Fruit fly (Drosophila melanogaster) ovary, adult (tissue): ENCODE results near the gene CG15186.

Source experiments
- CG17801 ChIP-seq: fragments of 200-800 bp; optimal IDR thresholded peaks from 2 replicates; lab custom pipeline; 2019; ENCODE audit warnings: missing biosample characterization, mild to moderate bottlenecking, missing genetic modification characterization, moderate library complexity; ENCODE audit not compliant: partially characterized antibody

Gene CG15186

DNA sequence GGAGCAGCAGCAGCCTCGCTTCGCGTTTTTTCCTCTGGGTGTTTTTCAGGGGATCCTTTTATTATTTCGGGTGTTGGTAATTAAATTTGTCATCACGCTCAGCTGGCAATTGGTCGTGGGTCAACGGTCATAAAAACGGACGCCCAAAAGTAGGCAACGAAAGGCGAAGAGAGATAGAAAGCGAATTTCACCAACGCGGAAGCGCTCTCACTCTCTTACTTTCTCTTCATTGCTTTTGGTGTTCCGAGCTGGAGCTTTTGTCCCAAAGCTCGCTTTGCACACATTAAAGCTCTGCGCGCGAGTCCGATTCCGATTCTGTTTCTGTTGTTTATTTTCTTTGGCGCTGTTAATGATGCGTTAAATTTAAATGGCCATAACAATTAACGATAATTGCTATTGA lies 3.7 kb upstream of the CG15186 start:
- no peak for TF ChIP-seq CG17801 (GFP tag; lab: Kevin White, UChicago)

DNA sequence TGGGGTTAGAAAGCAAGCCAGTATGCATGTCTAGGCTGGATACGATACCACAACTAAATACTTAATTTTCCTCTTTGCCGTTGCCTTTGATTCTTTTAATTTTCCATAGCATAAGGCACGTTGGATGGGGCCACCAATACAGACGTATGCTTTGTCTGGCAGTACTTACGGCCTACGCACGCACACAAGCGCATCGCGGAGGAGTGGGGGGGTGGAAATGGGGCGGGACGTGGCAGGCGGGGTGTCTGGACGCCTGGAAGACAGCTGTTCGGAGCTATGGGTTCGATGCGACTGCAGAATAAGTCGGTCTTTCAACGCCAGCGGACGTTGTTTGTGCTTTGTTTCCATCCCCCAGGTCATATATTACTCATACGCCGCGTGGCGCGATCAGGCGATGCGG lies 1.7 kb upstream of the CG15186 start:
- no peak for TF ChIP-seq CG17801 (GFP tag; lab: Kevin White, UChicago)

DNA sequence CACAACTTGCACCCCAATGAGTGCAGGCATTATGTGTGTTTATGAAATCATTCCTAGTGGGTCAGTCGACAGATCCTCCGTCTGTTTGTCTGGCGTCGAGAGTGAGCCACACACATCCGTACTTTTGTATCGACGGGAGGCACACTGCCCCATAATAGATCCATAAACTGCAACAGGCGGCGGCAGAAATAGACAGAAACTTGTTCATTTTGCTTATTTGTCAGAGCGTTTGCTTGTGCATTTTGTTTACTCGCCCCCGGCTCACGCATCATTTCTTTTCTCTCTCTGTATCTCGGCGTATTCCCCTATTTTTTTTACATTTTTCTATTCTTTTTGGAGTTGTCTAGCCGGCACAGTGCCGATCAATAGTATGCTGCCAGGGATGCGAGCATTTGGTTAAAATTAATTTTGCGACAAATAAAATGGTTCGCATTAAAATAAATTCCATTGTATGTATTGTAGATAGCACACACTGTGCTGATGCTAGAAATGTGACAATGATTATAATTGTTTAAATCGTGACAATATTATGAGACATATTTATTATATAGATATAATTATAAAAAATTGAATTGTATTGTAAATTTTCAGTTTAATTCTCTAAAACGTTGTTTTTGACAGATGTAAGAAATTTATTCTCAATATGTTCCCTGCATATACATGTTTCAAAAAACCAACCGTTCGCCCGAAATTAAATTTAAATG lies 3.8 kb downstream of the CG15186 start:
- no peak for TF ChIP-seq CG17801 (GFP tag; lab: Kevin White, UChicago)

DNA sequence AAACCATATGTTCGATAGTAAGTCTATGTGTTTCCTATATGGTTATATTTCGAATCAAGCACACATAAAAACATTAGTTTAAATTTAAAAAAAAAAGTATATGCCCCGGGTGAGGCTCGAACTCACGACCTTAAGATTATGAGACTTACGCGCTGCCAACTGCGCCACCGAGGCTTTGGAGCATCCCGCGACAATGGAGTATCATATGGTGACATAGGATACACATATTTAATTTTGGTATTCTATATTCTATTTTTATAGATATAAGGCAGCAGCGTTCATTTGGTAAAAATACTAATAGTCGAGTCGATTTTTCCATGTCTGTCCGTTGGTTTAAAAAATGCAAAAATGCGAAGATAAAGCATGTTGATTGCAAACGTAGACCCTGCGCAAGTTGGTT lies 17.8 kb downstream of the CG15186 start:
- TF ChIP-seq CG17801 (GFP tag; lab: Kevin White, UChicago) = no peak

dm6 chr3R:6504408-6504807 lies 26.3 kb downstream of the CG15186 start:
- no peak for TF ChIP-seq CG17801 (GFP tag; lab: Kevin White, UChicago)

DNA sequence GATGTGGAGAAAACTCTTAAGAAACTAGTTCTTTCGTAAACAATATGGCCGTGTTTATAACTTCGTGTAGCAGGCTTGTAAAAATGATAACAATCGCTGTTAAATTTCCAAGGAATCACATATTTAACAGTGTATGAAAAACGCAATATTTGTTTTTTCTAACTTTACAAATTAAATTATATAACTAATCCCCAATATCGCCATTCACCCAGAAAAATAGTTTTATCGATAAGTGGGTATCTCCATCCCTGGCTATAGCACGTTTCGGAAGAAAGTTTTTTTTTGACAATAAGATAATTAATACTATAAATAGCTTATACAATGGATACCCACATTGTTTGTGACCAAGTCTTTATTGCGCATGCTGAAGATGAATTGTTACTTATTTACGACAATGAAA lies 49.1 kb downstream of the CG15186 start, which contains the start of gene CG15185:
Gene CG15185, plus strand, starts transcription at position 301 of the 400 bp plus-strand sequence.
- no peak for TF ChIP-seq CG17801 (GFP tag; lab: Kevin White, UChicago)

dm6 chr3R:6534059-6534458 lies 55.9 kb downstream of the CG15186 start:
- TF ChIP-seq CG17801 (GFP tag; lab: Kevin White, UChicago) = no peak
